Worm (Caenorhabditis elegans) whole organism, L4/young adult: Measurements from ENCODE around the gene pqn-70.

Source experiments
- W03F9.2 ChIP-seq: fragments of 150-350 bp; optimal IDR thresholded peaks from 2 replicates; lab custom pipeline; 2014; ENCODE audit warnings: missing biosample characterization, missing genetic modification characterization
- him-1 ChIP-seq: sonication (generic microtip); optimal IDR thresholded peaks from 2 replicates; lab custom pipeline; 2016; ENCODE audit warnings: missing genotype, missing genetic modification reagents, missing genetic modification characterization, missing compliant biosample characterization

DNA sequence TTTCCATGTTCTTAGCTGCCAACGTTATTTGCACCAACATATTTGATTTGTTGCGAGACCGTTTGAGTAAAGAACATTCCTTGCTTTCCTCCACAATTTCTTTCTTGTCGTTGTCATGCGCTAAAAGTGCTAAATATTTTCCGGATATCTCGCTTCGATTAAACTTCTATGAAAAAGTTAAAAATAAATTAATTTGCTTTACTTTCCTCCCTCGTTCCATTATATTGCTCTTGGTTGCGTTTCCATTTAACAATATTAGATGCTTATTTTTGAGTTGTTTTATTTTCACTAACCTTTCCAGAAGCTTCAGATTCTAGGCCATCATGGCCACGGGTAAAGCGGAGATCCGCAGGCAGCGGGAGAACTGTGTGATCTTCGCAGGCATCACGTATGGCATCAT, 13.1 kb upstream of the pqn-70 start, which contains the start of gene pgap-1:
- TF ChIP-seq W03F9.2 (no peak), him-1 (tag; lab: Kevin White, UChicago) (no peak)
